Fruit fly (Drosophila melanogaster): Measurements from ENCODE around the gene CycY.

The CycY gene

DNA sequence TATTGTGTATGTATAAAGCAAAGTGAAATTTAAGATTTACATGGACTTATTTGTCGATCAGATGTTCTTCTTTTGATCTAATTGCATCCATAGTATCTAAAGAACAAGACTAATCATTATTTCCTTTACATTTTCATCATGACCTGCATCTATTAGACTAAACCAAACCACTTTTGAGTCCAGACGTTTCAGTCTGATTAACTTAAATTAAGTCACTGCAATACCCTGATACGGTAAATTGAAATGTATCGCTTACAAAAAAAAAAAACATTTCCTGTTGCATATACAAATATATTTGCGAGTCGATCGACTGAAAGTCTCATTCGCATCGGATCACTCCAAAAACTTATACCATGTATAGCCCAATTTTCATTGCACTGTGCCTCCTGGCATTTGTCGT is 20.2 kb upstream of the CycY start, which contains the start of gene CG45011:
Gene CG45011 (plus strand): TSS at position 301 of the 400 bp plus-strand sequence.
- TF ChIP-seq h (optimal IDR thresholded peaks at IDR 0.05), result no peak
- no peak for TF ChIP-seq CG1647 (GFP tag; optimal IDR thresholded peaks at IDR 0.05)
- TF ChIP-seq CG12391 (tag; optimal IDR thresholded peaks at IDR 0.05), result no peak
- TF ChIP-seq CG15011 (GFP tag; optimal IDR thresholded peaks at IDR 0.05), result no peak
- TF ChIP-seq zfh1 (GFP tag; IDR thresholded peaks at IDR 0.05), result no peak

DNA sequence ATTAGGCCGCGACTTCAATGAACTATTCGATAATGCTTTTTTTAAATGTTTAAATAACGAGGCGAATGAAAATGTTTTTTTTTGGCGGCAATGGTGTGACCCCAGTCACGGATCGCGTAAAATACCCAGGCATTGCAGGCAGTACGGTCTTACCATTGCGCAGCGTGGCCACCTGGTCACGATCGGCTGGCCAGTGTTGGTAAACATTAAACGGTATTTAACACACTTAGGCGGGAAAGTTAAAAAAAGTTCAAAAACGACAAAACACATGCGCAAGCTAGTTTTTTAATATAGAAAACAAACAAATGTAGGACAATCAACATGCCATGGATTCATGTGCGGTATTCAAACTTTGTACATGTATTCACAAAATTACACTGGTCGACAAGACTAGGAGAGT is 15.7 kb upstream of the CycY start, which contains the start of gene esc:
Gene esc (minus strand): TSS at position 129 of the 400 bp plus-strand sequence.
- TF ChIP-seq CG9609 (GFP tag; optimal IDR thresholded peaks at IDR 0.05) (peak; percentile 49), CG18262 (tag; optimal IDR thresholded peaks at IDR 0.05) (no peak), CG9932 (GFP tag; IDR thresholded peaks at IDR 0.05) (peak; percentile 60), Camta (GFP tag; optimal IDR thresholded peaks at IDR 0.05) (peak; percentile 11), CG8388 (GFP tag; optimal IDR thresholded peaks at IDR 0.05) (no peak), Ets97D (GFP tag; optimal IDR thresholded peaks at IDR 0.05) (peak; percentile 89), Side (GFP tag; optimal IDR thresholded peaks at IDR 0.05) (peak; percentile 24), cg (GFP tag; optimal IDR thresholded peaks at IDR 0.05) (no peak), CG2875 (GFP tag; optimal IDR thresholded peaks at IDR 0.05) (no peak), stwl (tag; optimal IDR thresholded peaks at IDR 0.05) (peak; percentile 98), pum (GFP tag; optimal IDR thresholded peaks at IDR 0.05) (peak; percentile 14), BEAF-32 (GFP tag; optimal IDR thresholded peaks at IDR 0.05) (peak; percentile 56), CG6689 (GFP tag; IDR thresholded peaks at IDR 0.05) (no peak), nom (GFP tag; optimal IDR thresholded peaks at IDR 0.05) (no peak), CG11723 (GFP tag; optimal IDR thresholded peaks at IDR 0.05) (no peak), sob (GFP tag; IDR thresholded peaks at IDR 0.05) (peak; percentile 61; the same call in 1 of the 2 replicates), Sry-δ (GFP tag; optimal IDR thresholded peaks at IDR 0.05) (peak; percentile 59), Chrac-16 (GFP tag; optimal IDR thresholded peaks at IDR 0.05) (no peak), trem (tag; optimal IDR thresholded peaks at IDR 0.05) (peak; percentile 61), zfh2 (GFP tag; optimal IDR thresholded peaks at IDR 0.05) (peak; percentile 53), CG14710 (tag; optimal IDR thresholded peaks at IDR 0.05) (peak; percentile 71), en (GFP tag; optimal IDR thresholded peaks at IDR 0.05) (no peak), CG10654 (GFP tag; optimal IDR thresholded peaks at IDR 0.05) (peak; percentile 7), Fer1 (GFP tag; optimal IDR thresholded peaks at IDR 0.05) (no peak), wor (GFP tag; IDR thresholded peaks at IDR 0.05) (no peak), emc (GFP tag; optimal IDR thresholded peaks at IDR 0.05) (peak; percentile 3), jigr1 (GFP tag; IDR thresholded peaks at IDR 0.05) (no peak), tup (GFP tag; optimal IDR thresholded peaks at IDR 0.05) (no peak), unc-4 (GFP tag; IDR thresholded peaks at IDR 0.05; ENCODE audit: partially characterized antibody) (0 out of 2 replicates have a peak, but pooled peaks have one; percentile 29), inv (GFP tag; IDR thresholded peaks at IDR 0.05; ENCODE audit: partially characterized antibody) (no peak), Ets65A (GFP tag) (peak; percentile 87), zen (tag; optimal IDR thresholded peaks at IDR 0.05) (peak; percentile 62), CG2889 (GFP tag; IDR thresholded peaks at IDR 0.05) (no peak), CG5180 (GFP tag; optimal IDR thresholded peaks at IDR 0.05) (no peak), Awh (GFP tag; IDR thresholded peaks at IDR 0.05) (no peak), Abd-B (GFP tag; optimal IDR thresholded peaks at IDR 0.05) (peak; percentile 2), gem (tag; optimal IDR thresholded peaks at IDR 0.05) (no peak), sug (tag; optimal IDR thresholded peaks at IDR 0.05) (peak; percentile 13), Jarid2 (GFP tag; optimal IDR thresholded peaks at IDR 0.05) (no peak), crol (GFP tag; IDR thresholded peaks at IDR 0.05) (no peak), CG12155 (GFP tag; optimal IDR thresholded peaks at IDR 0.05) (peak; percentile 41), peb (GFP tag; IDR thresholded peaks at IDR 0.05) (no peak), CG15514 (GFP tag; optimal IDR thresholded peaks at IDR 0.05) (peak; percentile 46), amos (GFP tag; IDR thresholded peaks at IDR 0.05; ENCODE audit: partially characterized antibody) (peak; percentile 50), lilli (GFP tag; optimal IDR thresholded peaks at IDR 0.05) (peak; percentile 39)

Measured in whole organism, embryonic.